5 fruit fly cellular contexts compared by ENCODE assay signal in the genomic region with DNA sequence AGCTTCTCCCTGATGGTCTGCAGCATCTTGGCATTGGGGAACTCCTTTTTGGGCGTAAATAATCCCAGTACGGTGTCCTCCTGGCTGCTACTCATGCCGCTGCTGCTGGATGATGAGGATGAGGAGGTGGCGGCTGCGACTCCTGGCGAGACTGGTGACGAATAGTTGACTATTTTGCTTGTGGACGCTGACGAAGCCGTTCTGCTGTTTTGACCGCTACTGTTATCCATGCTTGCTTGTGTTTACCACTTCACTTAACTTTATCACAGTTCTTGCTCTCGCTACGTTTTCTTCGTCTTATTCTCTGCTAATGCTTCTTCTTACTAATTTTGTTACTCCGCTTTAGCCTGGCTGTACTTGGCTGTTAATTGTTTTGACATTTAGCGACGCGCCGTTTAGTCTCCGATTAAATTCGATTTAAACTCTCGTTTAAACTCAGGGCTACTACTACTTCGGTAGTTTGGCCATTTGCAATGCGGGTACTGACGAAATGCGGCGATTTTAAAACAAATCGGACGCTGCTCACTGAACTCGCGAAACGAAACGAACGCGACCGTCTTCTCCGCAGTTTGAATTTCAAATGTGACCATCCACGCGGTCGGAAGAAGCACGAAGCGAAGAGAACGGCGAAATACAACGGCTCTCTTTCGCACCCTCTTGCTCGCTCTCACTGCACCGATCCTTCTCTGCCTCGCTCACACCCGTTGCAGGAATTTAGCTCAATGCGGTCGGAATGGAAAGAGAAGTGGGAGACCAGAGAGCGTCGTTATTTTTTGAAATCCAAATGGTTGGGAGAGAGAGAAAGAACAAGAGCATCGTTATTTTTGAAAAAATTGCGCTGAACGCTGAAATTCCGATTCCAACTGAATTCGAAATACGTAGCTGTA.
A peak's percentile ranks its signal among the peaks of the same experiment; 100 is the strongest.
TF ChIP-seq lines count a peak whose summit lies in the region.

Gene trbl (minus strand): TSS at position 584 of the 887 bp plus-strand sequence.

TF ChIP-seq in whole organism, adult, 20 proteins besides CTCF, POLR2A, EP300 and RAD21 (continued from another document):
- TF ChIP-seq CG12768 (GFP tag; optimal IDR thresholded peaks at IDR 0.05; lab: Kevin White, UChicago) = peak; percentile 50
- peak; percentile 41 for TF ChIP-seq tj (GFP tag; optimal IDR thresholded peaks at IDR 0.05; lab: Kevin White, UChicago)
- TF ChIP-seq CG11617 (GFP tag; optimal IDR thresholded peaks at IDR 0.05; lab: Kevin White, UChicago) = peak; percentile 64
- no peak for TF ChIP-seq kay (GFP tag; lab: Kevin White, UChicago; ENCODE audit: borderline replicate concordance)
- peak; percentile 59 for TF ChIP-seq CG7101 (tag; optimal IDR thresholded peaks at IDR 0.05; lab: Kevin White, UChicago)

TF ChIP-seq in whole organism, embryonic, 481 proteins besides CTCF, POLR2A, EP300 and RAD21 (continued from another document and continues in another):
- TF ChIP-seq CG31388 (GFP tag; optimal IDR thresholded peaks at IDR 0.05; lab: Kevin White, UChicago) (no peak), mam (GFP tag; optimal IDR thresholded peaks at IDR 0.05; lab: Kevin White, UChicago) (no peak), dan (GFP tag; IDR thresholded peaks at IDR 0.05; lab: Robert Waterston, UW) (no peak), eyg (GFP tag; optimal IDR thresholded peaks at IDR 0.05; lab: Kevin White, UChicago) (no peak), CG8478 (optimal IDR thresholded peaks at IDR 0.05; lab: Kevin White, UChicago) (peak; percentile 49), fd102C (GFP tag; optimal IDR thresholded peaks at IDR 0.05; lab: Kevin White, UChicago) (peak; percentile 26), CG10565 (GFP tag; optimal IDR thresholded peaks at IDR 0.05; lab: Kevin White, UChicago) (no peak), Ravus (GFP tag; IDR thresholded peaks at IDR 0.05; lab: Robert Waterston, UW) (no peak), hkb (optimal IDR thresholded peaks at IDR 0.05; lab: Kevin White, UChicago) (no peak), hkb (GFP tag; IDR thresholded peaks at IDR 0.05; lab: Robert Waterston, UW) (peak; percentile 77), schlank (tag; optimal IDR thresholded peaks at IDR 0.05; lab: Kevin White, UChicago) (no peak), CkIIα-i1 (GFP tag; IDR thresholded peaks at IDR 0.05; lab: Robert Waterston, UW) (no peak), Eip74EF (GFP tag; optimal IDR thresholded peaks at IDR 0.05; lab: Kevin White, UChicago) (peak in 1 of 2 experiments; percentile 67), Drgx (GFP tag; IDR thresholded peaks at IDR 0.05; lab: Robert Waterston, UW) (no peak), ase (GFP tag; IDR thresholded peaks at IDR 0.05; lab: Robert Waterston, UW) (no peak), amos (GFP tag; IDR thresholded peaks at IDR 0.05; lab: Robert Waterston, UW; ENCODE audit: partially characterized antibody) (peak; percentile 43), jigr1 (GFP tag; IDR thresholded peaks at IDR 0.05; lab: Robert Waterston, UW) (no peak), CG13287 (GFP tag; IDR thresholded peaks at IDR 0.05; lab: Robert Waterston, UW; ENCODE audit: partially characterized antibody) (peak; percentile 70), CG17186 (GFP tag; optimal IDR thresholded peaks at IDR 0.05; lab: Kevin White, UChicago) (no peak), gem (tag; optimal IDR thresholded peaks at IDR 0.05; lab: Kevin White, UChicago) (no peak), trh (GFP tag; optimal IDR thresholded peaks at IDR 0.05; lab: Kevin White, UChicago) (no peak), Optix (GFP tag; IDR thresholded peaks at IDR 0.05; lab: Robert Waterston, UW) (no peak), CG17912 (GFP tag; optimal IDR thresholded peaks at IDR 0.05; lab: Kevin White, UChicago) (no peak), Dp (GFP tag; optimal IDR thresholded peaks at IDR 0.05; lab: Kevin White, UChicago) (peak; percentile 55), CG31224 (GFP tag; IDR thresholded peaks at IDR 0.05; lab: Robert Waterston, UW) (no peak), Opbp (GFP tag; IDR thresholded peaks at IDR 0.05; lab: Robert Waterston, UW; ENCODE audit: partially characterized antibody) (peak; percentile 86; the same call in 2 of the 3 replicates), CG2712 (tag; optimal IDR thresholded peaks at IDR 0.05; lab: Kevin White, UChicago) (peak; percentile 36), Scr (GFP tag; IDR thresholded peaks at IDR 0.05; lab: Robert Waterston, UW; ENCODE audit: partially characterized antibody) (peak; percentile 57), tgo (GFP tag; IDR thresholded peaks at IDR 0.05; lab: Robert Waterston, UW) (no peak; the same call in 2 of the 3 replicates)

TF ChIP-seq in whole organism, prepupa, 60 proteins besides CTCF, POLR2A, EP300 and RAD21 (continued from another document and continues in another):
- TF ChIP-seq Ets21C (GFP tag; optimal IDR thresholded peaks at IDR 0.05; lab: Kevin White, UChicago) (no peak), CG10631 (GFP tag; optimal IDR thresholded peaks at IDR 0.05; lab: Kevin White, UChicago) (no peak), Smox (GFP tag; optimal IDR thresholded peaks at IDR 0.05; lab: Kevin White, UChicago) (no peak), achi (GFP tag; optimal IDR thresholded peaks at IDR 0.05; lab: Kevin White, UChicago) (peak; percentile 15), cyc (GFP tag; optimal IDR thresholded peaks at IDR 0.05; lab: Kevin White, UChicago) (no peak), CG15336 (GFP tag; IDR thresholded peaks at IDR 0.05; lab: Robert Waterston, UW) (peak; percentile 35; the same call in 1 of the 2 replicates), Hr4 (GFP tag; optimal IDR thresholded peaks at IDR 0.05; lab: Kevin White, UChicago) (no peak), dac (GFP tag; optimal IDR thresholded peaks at IDR 0.05; lab: Kevin White, UChicago) (no peak), CG6276 (GFP tag; optimal IDR thresholded peaks at IDR 0.05; lab: Kevin White, UChicago) (peak; percentile 19), spab (GFP tag; optimal IDR thresholded peaks at IDR 0.05; lab: Kevin White, UChicago) (no peak), dsx (GFP tag; optimal IDR thresholded peaks at IDR 0.05; lab: Kevin White, UChicago; ENCODE audit: poor library complexity, severe bottlenecking) (peak; percentile 62), fd59A (GFP tag; optimal IDR thresholded peaks at IDR 0.05; lab: Kevin White, UChicago) (no peak), CG31627 (GFP tag; optimal IDR thresholded peaks at IDR 0.05; lab: Kevin White, UChicago) (no peak), CG10669 (GFP tag; optimal IDR thresholded peaks at IDR 0.05; lab: Kevin White, UChicago) (no peak), CG6854 (GFP tag; optimal IDR thresholded peaks at IDR 0.05; lab: Kevin White, UChicago) (peak; percentile 66), CG6163 (GFP tag; IDR thresholded peaks at IDR 0.05; lab: Robert Waterston, UW) (peak; percentile 68), acj6 (GFP tag; optimal IDR thresholded peaks at IDR 0.05; lab: Kevin White, UChicago) (no peak), eg (GFP tag; IDR thresholded peaks at IDR 0.05; lab: Robert Waterston, UW) (peak; percentile 60; the same call in 2 of the 3 replicates), CG11294 (GFP tag; IDR thresholded peaks at IDR 0.05; lab: Robert Waterston, UW) (no peak), Hr39 (GFP tag; optimal IDR thresholded peaks at IDR 0.05; lab: Kevin White, UChicago) (no peak), lz (GFP tag; optimal IDR thresholded peaks at IDR 0.05; lab: Kevin White, UChicago) (no peak), CG4318 (GFP tag; optimal IDR thresholded peaks at IDR 0.05; lab: Kevin White, UChicago) (no peak), CG8319 (GFP tag; optimal IDR thresholded peaks at IDR 0.05; lab: Kevin White, UChicago) (no peak), svp (GFP tag; lab: Kevin White, UChicago) (peak; percentile 73), OdsH (GFP tag; optimal IDR thresholded peaks at IDR 0.05; lab: Kevin White, UChicago) (no peak), Hr38 (GFP tag; optimal IDR thresholded peaks at IDR 0.05; lab: Kevin White, UChicago) (no peak), CG7368 (GFP tag; optimal IDR thresholded peaks at IDR 0.05; lab: Kevin White, UChicago) (no peak), Sox102F (GFP tag; optimal IDR thresholded peaks at IDR 0.05; lab: Kevin White, UChicago) (no peak), Sox15 (GFP tag; optimal IDR thresholded peaks at IDR 0.05; lab: Kevin White, UChicago) (no peak), Eip75B (GFP tag; optimal IDR thresholded peaks at IDR 0.05; lab: Kevin White, UChicago) (no peak), Eip93F (GFP tag; optimal IDR thresholded peaks at IDR 0.05; lab: Kevin White, UChicago) (no peak)

TF ChIP-seq in whole organism, pupa, 21 proteins besides CTCF, POLR2A, EP300 and RAD21 (continued from another document):
- TF ChIP-seq EcR (GFP tag; optimal IDR thresholded peaks at IDR 0.05; lab: Kevin White, UChicago) (peak; percentile 52), fd96Ca (GFP tag; IDR thresholded peaks at IDR 0.05; lab: Robert Waterston, UW) (peak; percentile 29; the same call in 1 of the 3 replicates), D1 (tag; optimal IDR thresholded peaks at IDR 0.05; lab: Kevin White, UChicago) (no peak), CG9948 (tag; optimal IDR thresholded peaks at IDR 0.05; lab: Kevin White, UChicago) (no peak), rn (GFP tag; IDR thresholded peaks at IDR 0.05; lab: Robert Waterston, UW) (no peak)

TF ChIP-seq in whole organism, wandering third instar larva, 38 proteins besides CTCF, POLR2A, EP300 and RAD21 (continued from another document):
- TF ChIP-seq Rel (GFP tag; optimal IDR thresholded peaks at IDR 0.05; lab: Kevin White, UChicago) (no peak), Rel (tag; optimal IDR thresholded peaks at IDR 0.05; lab: Kevin White, UChicago) (peak; percentile 16), CG9705 (GFP tag; optimal IDR thresholded peaks at IDR 0.05; lab: Kevin White, UChicago) (no peak), Hr78 (GFP tag; optimal IDR thresholded peaks at IDR 0.05; lab: Kevin White, UChicago) (no peak)
